Worm (Caenorhabditis elegans) whole organism, L4/young adult: Measurements from ENCODE around the gene snpc-1.3.

Experiments used
- W03F9.2 ChIP-seq: fragments of 150-350 bp; optimal IDR thresholded peaks from 2 replicates; lab custom pipeline; 2014; ENCODE audit warnings: missing biosample characterization, missing genetic modification characterization
- dao-5 ChIP-seq: sonication (generic microtip); optimal IDR thresholded peaks from 2 replicates; lab custom pipeline; 2016; ENCODE audit warnings: missing genotype, missing genetic modification characterization, moderate library complexity, missing compliant biosample characterization
- him-1 ChIP-seq: sonication (generic microtip); optimal IDR thresholded peaks from 2 replicates; lab custom pipeline; 2016; ENCODE audit warnings: missing genotype, missing genetic modification reagents, missing genetic modification characterization, missing compliant biosample characterization

ce11 chrV:5442366-5442765 is 3.4 kb upstream of the snpc-1.3 start:
- TF ChIP-seq him-1 (tag; lab: Kevin White, UChicago) (no peak), dao-5 (no peak), W03F9.2 (tag; lab: Kevin White, UChicago) (no peak)
